Fruit fly (Drosophila melanogaster) whole organism, adult: ENCODE measurements around the gene Exo84.

Experiments used
- CG11617 ChIP-seq: fragments of 200-800 bp; sonication (Bioruptor generic); optimal IDR thresholded peaks from 2 replicates; lab custom pipeline; 2017; ENCODE audit warnings: mild to moderate bottlenecking, missing biosample characterization, missing genetic modification reagents, missing genetic modification characterization
- CG12768 ChIP-seq: fragments of 200-800 bp; sonication (Bioruptor generic); optimal IDR thresholded peaks from 2 replicates; lab custom pipeline; 2017; ENCODE audit warnings: missing biosample characterization, missing genetic modification characterization, mild to moderate bottlenecking, moderate library complexity, missing genetic modification reagents
- CG14711 ChIP-seq: fragments of 200-800 bp; sonication (Bioruptor generic); optimal IDR thresholded peaks from 2 replicates; lab custom pipeline; 2018; ENCODE audit warnings: missing biosample characterization, mild to moderate bottlenecking, missing genetic modification characterization, moderate library complexity
- CG1620 ChIP-seq: fragments of 200-800 bp; sonication (Bioruptor generic); optimal IDR thresholded peaks from 2 replicates; lab custom pipeline; 2016; ENCODE audit warnings: missing biosample characterization, missing genetic modification characterization
- CG33017 ChIP-seq: fragments of 200-800 bp; sonication (Bioruptor generic); optimal IDR thresholded peaks from 2 replicates; lab custom pipeline; 2018; ENCODE audit warnings: missing biosample characterization, mild to moderate bottlenecking, missing genetic modification characterization, moderate library complexity
- CG5204 ChIP-seq: fragments of 200-800 bp; sonication (Bioruptor generic); optimal IDR thresholded peaks from 2 replicates; lab custom pipeline; 2016; ENCODE audit warnings: missing biosample characterization, missing genetic modification characterization
- CG7045 ChIP-seq: fragments of 200-800 bp; sonication (Bioruptor generic); optimal IDR thresholded peaks from 2 replicates; lab custom pipeline; 2017; ENCODE audit warnings: missing biosample characterization, mild to moderate bottlenecking, missing genetic modification characterization
- CG7101 ChIP-seq: fragments of 200-800 bp; sonication (Bioruptor generic); optimal IDR thresholded peaks from 2 replicates; lab custom pipeline; 2018; ENCODE audit warnings: missing biosample characterization, mild to moderate bottlenecking, missing genetic modification characterization, moderate library complexity
- Clk ChIP-seq: fragments of 200-800 bp; sonication (Bioruptor generic); optimal IDR thresholded peaks from 2 replicates; lab custom pipeline; 2017; ENCODE audit warnings: missing biosample characterization, missing genetic modification characterization
- Crg-1 ChIP-seq: fragments of 200-800 bp; sonication (Bioruptor generic); optimal IDR thresholded peaks from 2 replicates; lab custom pipeline; 2016; ENCODE audit warnings: missing biosample characterization, missing genetic modification characterization
- Hr96 ChIP-seq: fragments of 200-800 bp; sonication (Bioruptor generic); optimal IDR thresholded peaks from 2 replicates; lab custom pipeline; 2016; ENCODE audit warnings: missing biosample characterization, missing genetic modification characterization
- Mnt ChIP-seq: fragments of 200-800 bp; sonication (Bioruptor generic); optimal IDR thresholded peaks from 2 replicates; lab custom pipeline; 2016; ENCODE audit warnings: missing biosample characterization, mild to moderate bottlenecking, missing genetic modification characterization
- bab1 ChIP-seq: fragments of 200-800 bp; sonication (Bioruptor generic); optimal IDR thresholded peaks from 3 replicates; lab custom pipeline; 2019; ENCODE audit warnings: missing biosample characterization, mild to moderate bottlenecking, missing genetic modification characterization, moderate library complexity
- cic ChIP-seq: fragments of 200-800 bp; sonication (Bioruptor generic); optimal IDR thresholded peaks from 2 replicates; lab custom pipeline; 2017; ENCODE audit warnings: missing biosample characterization, mild to moderate bottlenecking, missing genetic modification characterization, moderate library complexity
- cnc ChIP-seq, 2 experiments: fragments of >200 bp; optimal IDR thresholded peaks; 2 replicates each; lab custom pipeline; 2017
- kay ChIP-seq: fragments of 200-800 bp; sonication (Bioruptor generic); peaks from one replicate; lab custom pipeline; 2016; ENCODE audit warnings: missing biosample characterization, missing genetic modification characterization, borderline replicate concordance
- ovo ChIP-seq: fragments of 200-800 bp; sonication (Bioruptor generic); optimal IDR thresholded peaks from 2 replicates; lab custom pipeline; 2016; ENCODE audit warnings: missing biosample characterization, missing genetic modification characterization
- pad ChIP-seq: fragments of 200-800 bp; sonication (Bioruptor generic); optimal IDR thresholded peaks from 3 replicates; lab custom pipeline; 2017; ENCODE audit warnings: missing biosample characterization, missing genetic modification characterization, mild to moderate bottlenecking, moderate library complexity, missing genetic modification reagents
- tj ChIP-seq: fragments of 200-800 bp; sonication (Bioruptor generic); optimal IDR thresholded peaks from 3 replicates; lab custom pipeline; 2017; ENCODE audit warnings: missing biosample characterization, mild to moderate bottlenecking, missing genetic modification characterization, moderate library complexity
- toe ChIP-seq: fragments of 200-800 bp; sonication (Bioruptor generic); optimal IDR thresholded peaks from 2 replicates; lab custom pipeline; 2016; ENCODE audit warnings: missing biosample characterization, missing genetic modification characterization

The Exo84 gene

DNA sequence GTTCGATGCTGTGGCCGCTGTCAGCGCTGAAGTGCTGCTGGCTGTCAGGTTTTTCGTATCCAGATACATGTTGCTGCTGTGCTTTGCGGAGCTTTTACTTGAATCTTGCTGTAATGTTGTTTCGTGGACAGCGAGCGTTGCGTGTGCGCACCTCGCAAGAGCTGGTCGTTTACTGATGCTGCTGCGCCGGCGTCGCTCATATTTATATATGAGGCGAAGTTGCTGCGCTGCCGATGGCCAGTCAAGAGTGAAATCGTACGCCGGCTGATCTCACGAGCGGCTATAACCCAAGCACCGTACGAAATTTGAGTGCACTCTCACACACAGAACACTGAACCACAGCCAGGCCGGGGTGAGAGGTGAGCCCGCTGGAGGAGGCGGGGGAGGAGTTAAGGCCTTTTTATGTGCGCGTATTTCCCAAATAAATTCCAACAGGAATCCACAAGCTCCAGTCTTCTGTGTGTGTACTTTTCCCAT, 34.7 kb downstream of the Exo84 start:
- TF ChIP-seq cnc (optimal IDR thresholded peaks at IDR 0.05; lab: Kevin White, UChicago): no peak
- TF ChIP-seq Clk (GFP tag; lab: Kevin White, UChicago): no peak
- no peak for TF ChIP-seq CG12768 (GFP tag; lab: Kevin White, UChicago)
- TF ChIP-seq CG11617: no peak

dm6 chr3R:26014262-26014833, 37.7 kb downstream of the Exo84 start, which contains the start of gene Kaz-m1:
Gene Kaz-m1 (plus strand): TSS chr3R:26014721.
- TF ChIP-seq CG14711 (peak; percentile 28), Crg-1 (GFP tag; lab: Kevin White, UChicago) (no peak), CG7101 (tag; lab: Kevin White, UChicago) (peak; percentile 28), CG7045 (no peak), CG11617 (peak; percentile 34), CG5204 (no peak), ovo (GFP tag; lab: Kevin White, UChicago) (no peak), Clk (GFP tag; lab: Kevin White, UChicago) (no peak), CG12768 (GFP tag; lab: Kevin White, UChicago) (no peak)

DNA sequence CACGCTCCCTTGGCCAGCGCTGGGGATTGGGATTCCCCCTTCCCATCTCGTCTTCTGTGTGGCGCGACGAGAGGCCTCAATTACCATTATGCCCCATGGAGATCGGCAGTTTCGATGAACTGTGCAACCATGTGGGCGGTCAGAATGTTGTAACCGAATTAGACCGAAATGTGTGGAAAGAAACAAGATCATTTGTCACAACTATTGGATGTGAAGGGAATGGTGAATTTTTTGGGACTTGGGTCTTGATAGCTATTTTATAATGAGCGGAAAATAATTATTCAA, 38.5 kb downstream of the Exo84 start:
- TF ChIP-seq kay (GFP tag; lab: Kevin White, UChicago): no peak
- TF ChIP-seq cic (GFP tag; lab: Kevin White, UChicago): no peak
- no peak for TF ChIP-seq Mnt (GFP tag; lab: Kevin White, UChicago)
- no peak for TF ChIP-seq pad
- TF ChIP-seq CG14711: no peak
- no peak for TF ChIP-seq CG7101 (tag; lab: Kevin White, UChicago)
- no peak for TF ChIP-seq CG5204
- no peak for TF ChIP-seq tj
- no peak for TF ChIP-seq Clk (GFP tag; lab: Kevin White, UChicago)
- no peak for TF ChIP-seq cnc (optimal IDR thresholded peaks at IDR 0.05; lab: Kevin White, UChicago)
- TF ChIP-seq Crg-1 (GFP tag; lab: Kevin White, UChicago): no peak
- TF ChIP-seq CG11617: no peak
- TF ChIP-seq toe (GFP tag; lab: Kevin White, UChicago): no peak

dm6 chr3R:26012801-26013663, 39.0 kb downstream of the Exo84 start:
- TF ChIP-seq CG7101 (tag; lab: Kevin White, UChicago) (no peak), tj (peak; percentile 42)

dm6 chr3R:26012288-26012687, 39.8 kb downstream of the Exo84 start:
- TF ChIP-seq CG14711 (no peak), CG12768 (GFP tag; lab: Kevin White, UChicago) (no peak), bab1 (GFP tag; lab: Kevin White, UChicago) (no peak), CG11617 (no peak), Clk (GFP tag; lab: Kevin White, UChicago) (no peak), Crg-1 (GFP tag; lab: Kevin White, UChicago) (no peak), CG7045 (no peak), CG5204 (no peak), cic (GFP tag; lab: Kevin White, UChicago) (no peak), CG1620 (GFP tag; lab: Kevin White, UChicago) (no peak), pad (no peak), kay (GFP tag; lab: Kevin White, UChicago) (no peak), cnc (optimal IDR thresholded peaks at IDR 0.05; lab: Kevin White, UChicago) (no peak), Hr96 (GFP tag; lab: Kevin White, UChicago) (no peak), ovo (GFP tag; lab: Kevin White, UChicago) (no peak), toe (GFP tag; lab: Kevin White, UChicago) (no peak), tj (no peak), CG33017 (tag; lab: Kevin White, UChicago) (no peak), Mnt (GFP tag; lab: Kevin White, UChicago) (no peak)

- TF ChIP-seq CG33017 (tag; lab: Kevin White, UChicago) (no peak), cic (GFP tag; lab: Kevin White, UChicago) (no peak)
Measured at dm6 chr3R:26011542-26011941, 40.5 kb downstream of the Exo84 start.

DNA sequence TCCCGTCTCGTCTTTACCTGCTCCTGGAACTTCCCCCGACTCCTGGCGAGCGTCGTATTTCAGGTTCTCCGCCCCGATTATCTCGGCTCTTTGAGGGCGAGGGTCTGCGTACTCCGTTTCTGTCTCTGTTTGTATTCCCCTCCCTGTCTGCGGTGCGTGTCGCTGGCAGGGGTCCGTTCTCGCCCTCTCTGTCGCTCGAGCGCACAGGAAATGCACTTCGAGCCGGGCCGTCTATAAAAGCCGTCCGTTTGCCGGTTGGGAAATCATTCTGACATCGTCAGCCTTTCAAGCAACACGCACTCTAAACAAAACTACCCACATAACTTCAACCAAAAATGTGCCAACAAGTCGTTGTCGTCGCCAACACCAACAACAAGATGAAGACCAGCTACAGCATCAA, 41.4 kb downstream of the Exo84 start:
- no peak for TF ChIP-seq CG33017 (tag; lab: Kevin White, UChicago)
- no peak for TF ChIP-seq CG14711
- no peak for TF ChIP-seq CG12768 (GFP tag; lab: Kevin White, UChicago)
- no peak for TF ChIP-seq CG1620 (GFP tag; lab: Kevin White, UChicago)
- no peak for TF ChIP-seq toe (GFP tag; lab: Kevin White, UChicago)
- no peak for TF ChIP-seq Mnt (GFP tag; lab: Kevin White, UChicago)
- no peak for TF ChIP-seq Crg-1 (GFP tag; lab: Kevin White, UChicago)
- no peak for TF ChIP-seq CG7101 (tag; lab: Kevin White, UChicago)
- TF ChIP-seq Hr96 (GFP tag; lab: Kevin White, UChicago): no peak
- no peak for TF ChIP-seq tj
